Worm (Caenorhabditis elegans): ENCODE data around the gene arcp-1.

Gene arcp-1

ce11 chrIII:3729520-3729919, 29.7 kb downstream of the arcp-1 start, which contains the start of gene F34D10.9:
Gene F34D10.9 (minus strand): TSS chrIII:3729620.
- TF ChIP-seq scrt-1 (GFP tag; IDR thresholded peaks at IDR 0.05) (no peak), B0310.2 (tag; optimal IDR thresholded peaks at IDR 0.05) (no peak), pes-1 (GFP tag; IDR thresholded peaks at IDR 0.05) (no peak), hmg-4 (GFP tag; optimal IDR thresholded peaks at IDR 0.05) (no peak), ceh-13 (GFP tag; optimal IDR thresholded peaks at IDR 0.05) (no peak), tbx-11 (GFP tag; IDR thresholded peaks at IDR 0.05) (no peak), F13C5.2 (tag; optimal IDR thresholded peaks at IDR 0.05) (no peak), ama-1 (optimal IDR thresholded peaks at IDR 0.05) (no peak)

DNA sequence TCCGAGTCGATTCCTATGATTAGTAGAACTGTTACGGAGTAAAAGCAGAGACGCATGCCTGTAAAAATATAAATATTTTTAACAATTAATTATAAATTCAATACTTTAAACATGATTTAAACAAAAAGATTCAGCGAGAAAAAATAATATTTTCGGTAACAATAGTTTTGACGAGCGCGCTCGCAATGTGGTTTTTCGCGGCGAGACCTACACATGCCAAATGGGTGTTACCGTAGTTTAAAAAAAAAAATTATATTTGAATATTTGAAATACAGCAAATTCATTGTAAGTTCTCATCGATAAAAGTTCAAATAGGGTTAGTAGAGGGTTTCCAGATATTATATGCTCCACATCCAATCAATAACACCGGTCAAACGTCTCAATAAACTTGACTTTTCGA, 32.8 kb downstream of the arcp-1 start, which contains the start of gene gldi-5:
TSS of gene gldi-5 (minus strand) at position 58 of the 400 bp plus-strand sequence.
- no peak for TF ChIP-seq ceh-13 (GFP tag; optimal IDR thresholded peaks at IDR 0.05)
- TF ChIP-seq tra-4 (tag; optimal IDR thresholded peaks at IDR 0.05) = no peak
- TF ChIP-seq flt-1 (GFP tag; IDR thresholded peaks at IDR 0.05) = no peak
- no peak for TF ChIP-seq hmg-4 (GFP tag; optimal IDR thresholded peaks at IDR 0.05)
- no peak for TF ChIP-seq aly-1 (tag; optimal IDR thresholded peaks at IDR 0.05)

ce11 chrIII:3724880-3725279, 34.3 kb downstream of the arcp-1 start, which contains the start of gene C14B1.12:
Gene C14B1.12 (minus strand): TSS chrIII:3724980.
- no peak for TF ChIP-seq tbx-37 (GFP tag; conservative IDR thresholded peaks at IDR 0.05)
- TF ChIP-seq sea-1 (GFP tag; conservative IDR thresholded peaks at IDR 0.05) = no peak
- TF ChIP-seq hmg-4 (GFP tag; optimal IDR thresholded peaks at IDR 0.05) = no peak
- no peak for TF ChIP-seq hmbx-1 (tag; optimal IDR thresholded peaks at IDR 0.05)
- TF ChIP-seq ceh-13 (GFP tag; optimal IDR thresholded peaks at IDR 0.05) = no peak
- no peak for TF ChIP-seq ets-7 (tag; optimal IDR thresholded peaks at IDR 0.05)
- no peak for TF ChIP-seq flt-1 (GFP tag; IDR thresholded peaks at IDR 0.05)
- no peak for TF ChIP-seq F13C5.2 (tag; optimal IDR thresholded peaks at IDR 0.05)
- no peak for TF ChIP-seq ceh-36 (tag; optimal IDR thresholded peaks at IDR 0.05)
- TF ChIP-seq aly-1 (tag; optimal IDR thresholded peaks at IDR 0.05) = no peak
- no peak for TF ChIP-seq ama-1 (optimal IDR thresholded peaks at IDR 0.05)
- TF ChIP-seq pes-1 (GFP tag; IDR thresholded peaks at IDR 0.05) = no peak
- no peak for TF ChIP-seq scrt-1 (GFP tag; IDR thresholded peaks at IDR 0.05)
- no peak for TF ChIP-seq B0310.2 (tag; optimal IDR thresholded peaks at IDR 0.05)
- TF ChIP-seq tbx-11 (GFP tag; IDR thresholded peaks at IDR 0.05) = no peak
- no peak for TF ChIP-seq tra-4 (tag; optimal IDR thresholded peaks at IDR 0.05)
- TF ChIP-seq hnd-1 (tag; optimal IDR thresholded peaks at IDR 0.05) = no peak

- TF ChIP-seq sea-1 (GFP tag; conservative IDR thresholded peaks at IDR 0.05) = no peak
- no peak for TF ChIP-seq hmbx-1 (tag; optimal IDR thresholded peaks at IDR 0.05)
- TF ChIP-seq pes-1 (GFP tag; IDR thresholded peaks at IDR 0.05) = no peak
- TF ChIP-seq ceh-36 (tag; optimal IDR thresholded peaks at IDR 0.05) = no peak
- no peak for TF ChIP-seq hmg-4 (GFP tag; optimal IDR thresholded peaks at IDR 0.05)
- no peak for TF ChIP-seq tbx-11 (GFP tag; IDR thresholded peaks at IDR 0.05)
- no peak for TF ChIP-seq aly-1 (tag; optimal IDR thresholded peaks at IDR 0.05)
- no peak for TF ChIP-seq tra-4 (tag; optimal IDR thresholded peaks at IDR 0.05)
Observed at ce11 chrIII:3723726-3724125, 35.5 kb downstream of the arcp-1 start.

DNA sequence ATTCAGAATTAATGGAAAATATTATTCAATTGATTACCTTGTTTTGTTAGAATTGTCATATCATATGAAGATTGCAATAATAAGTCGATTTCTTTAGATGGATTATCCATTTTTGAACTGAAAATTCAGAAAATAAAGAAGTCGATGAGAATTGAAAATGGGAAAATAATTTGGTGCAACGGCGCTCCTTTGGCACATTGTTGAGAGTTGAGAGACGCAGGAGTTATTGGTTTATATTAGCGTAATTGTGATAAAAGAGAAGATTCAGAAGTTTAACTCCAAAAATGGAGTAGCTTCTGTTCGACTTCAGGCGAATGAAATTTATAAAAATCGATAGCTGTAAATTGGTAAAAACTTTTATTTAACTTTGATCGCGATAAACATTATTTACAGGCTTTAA, 39.6 kb downstream of the arcp-1 start, which contains the start of gene C14B1.8:
TSS of gene C14B1.8 (minus strand) at position 117 of the 400 bp plus-strand sequence.
- no peak for TF ChIP-seq pes-1 (GFP tag; IDR thresholded peaks at IDR 0.05)
- TF ChIP-seq sea-1 (GFP tag; conservative IDR thresholded peaks at IDR 0.05) = no peak
- TF ChIP-seq B0310.2 (tag; optimal IDR thresholded peaks at IDR 0.05) = no peak
- no peak for TF ChIP-seq tbx-11 (GFP tag; IDR thresholded peaks at IDR 0.05)
- no peak for TF ChIP-seq tbx-37 (GFP tag; conservative IDR thresholded peaks at IDR 0.05)
- TF ChIP-seq ceh-13 (GFP tag; optimal IDR thresholded peaks at IDR 0.05) = no peak
- TF ChIP-seq ets-7 (tag; optimal IDR thresholded peaks at IDR 0.05) = no peak
- TF ChIP-seq scrt-1 (GFP tag; IDR thresholded peaks at IDR 0.05) = no peak
- TF ChIP-seq ama-1 (optimal IDR thresholded peaks at IDR 0.05) = no peak
- no peak for TF ChIP-seq hnd-1 (tag; optimal IDR thresholded peaks at IDR 0.05)
- TF ChIP-seq ceh-36 (tag; optimal IDR thresholded peaks at IDR 0.05) = no peak
- no peak for TF ChIP-seq aly-1 (tag; optimal IDR thresholded peaks at IDR 0.05)
- TF ChIP-seq hmg-4 (GFP tag; optimal IDR thresholded peaks at IDR 0.05) = no peak
- no peak for TF ChIP-seq F13C5.2 (tag; optimal IDR thresholded peaks at IDR 0.05)
- TF ChIP-seq hmbx-1 (tag; optimal IDR thresholded peaks at IDR 0.05) = no peak

DNA sequence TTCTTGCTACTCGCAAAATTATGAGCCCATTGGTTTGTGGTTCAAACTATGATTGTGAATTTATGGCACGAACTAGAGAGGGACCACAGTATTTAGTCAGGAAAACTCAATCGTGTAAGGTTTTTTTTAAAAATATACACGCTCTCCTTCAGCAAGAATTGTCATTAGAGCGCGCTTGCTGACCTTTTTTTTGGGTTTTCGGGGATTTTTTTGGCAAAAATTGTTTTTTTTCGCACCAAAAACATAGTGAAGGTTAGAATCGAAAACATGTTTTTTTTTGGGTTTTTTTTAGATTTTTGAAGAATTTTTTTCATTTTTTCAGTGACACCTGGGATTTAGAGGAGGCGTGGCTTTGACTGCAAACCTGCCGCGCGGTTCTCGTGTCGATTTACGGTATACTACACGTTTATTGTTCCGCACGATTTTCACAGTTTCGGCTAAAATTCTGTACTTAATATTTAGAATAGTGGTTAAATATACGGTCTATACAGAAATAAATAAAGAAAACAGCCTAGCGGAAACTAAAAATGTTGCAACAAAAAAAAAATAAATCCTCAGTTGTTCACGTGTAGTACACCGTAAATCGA, 43.0 kb downstream of the arcp-1 start:
- no peak for TF ChIP-seq ets-7 (tag; optimal IDR thresholded peaks at IDR 0.05)
- TF ChIP-seq tbx-37 (GFP tag; conservative IDR thresholded peaks at IDR 0.05) = no peak
- no peak for TF ChIP-seq pes-1 (GFP tag; IDR thresholded peaks at IDR 0.05)
- no peak for TF ChIP-seq ceh-36 (tag; optimal IDR thresholded peaks at IDR 0.05)
- no peak for TF ChIP-seq B0310.2 (tag; optimal IDR thresholded peaks at IDR 0.05)
- no peak for TF ChIP-seq hnd-1 (tag; optimal IDR thresholded peaks at IDR 0.05)
- TF ChIP-seq hmbx-1 (tag; optimal IDR thresholded peaks at IDR 0.05) = no peak

DNA sequence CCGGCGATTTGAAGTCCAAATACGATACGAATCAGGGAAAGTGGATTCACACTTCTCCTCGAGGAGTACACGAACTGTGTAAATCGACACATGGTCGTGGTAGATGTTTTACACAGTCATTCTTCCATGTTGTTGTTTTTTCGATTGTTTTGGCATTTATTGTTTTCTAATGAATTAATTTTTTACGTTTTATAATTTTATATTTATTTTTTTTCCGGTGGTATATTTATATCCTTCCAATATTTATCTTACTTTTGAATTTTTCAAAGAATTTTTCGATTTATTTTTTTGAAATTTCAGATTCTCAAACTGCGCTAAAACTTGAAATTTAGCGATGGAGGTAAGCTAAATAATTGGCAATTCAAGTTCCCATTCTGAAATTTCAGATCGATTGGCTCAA, 46.0 kb downstream of the arcp-1 start, which contains the start of gene nrde-1:
TSS of gene nrde-1 (plus strand) at position 301 of the 400 bp plus-strand sequence.
- TF ChIP-seq tbx-11 (GFP tag; IDR thresholded peaks at IDR 0.05) (no peak), tra-4 (tag; optimal IDR thresholded peaks at IDR 0.05) (no peak), sea-1 (GFP tag; conservative IDR thresholded peaks at IDR 0.05) (no peak), F13C5.2 (tag; optimal IDR thresholded peaks at IDR 0.05) (no peak), tbx-37 (GFP tag; conservative IDR thresholded peaks at IDR 0.05) (no peak), hmg-4 (GFP tag; optimal IDR thresholded peaks at IDR 0.05) (no peak), B0310.2 (tag; optimal IDR thresholded peaks at IDR 0.05) (no peak), hnd-1 (tag; optimal IDR thresholded peaks at IDR 0.05) (no peak), scrt-1 (GFP tag; IDR thresholded peaks at IDR 0.05) (no peak), hmbx-1 (tag; optimal IDR thresholded peaks at IDR 0.05) (no peak)

DNA sequence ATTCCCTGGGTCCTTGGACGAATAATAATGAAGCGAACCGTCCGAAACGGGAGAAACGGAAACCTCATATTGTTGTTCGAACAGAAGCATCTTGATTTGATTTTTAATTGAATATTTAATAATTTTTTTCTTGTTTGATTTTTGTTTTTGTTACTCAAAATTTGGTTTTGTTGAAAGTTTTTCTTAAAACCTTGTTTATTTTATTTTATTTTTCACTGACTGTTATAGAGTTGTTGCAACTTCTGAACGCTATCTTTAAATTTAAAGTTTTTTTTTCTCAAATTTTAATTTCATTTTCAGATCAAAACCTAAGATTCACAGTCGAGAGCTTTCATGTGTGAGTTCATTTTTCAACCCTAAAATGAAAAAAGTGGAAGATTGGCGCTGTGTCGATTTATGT, 50.2 kb downstream of the arcp-1 start, which contains the start of gene alkb-8:
TSS of gene alkb-8 (plus strand) at position 301 of the 400 bp plus-strand sequence.
- TF ChIP-seq sea-1 (GFP tag; conservative IDR thresholded peaks at IDR 0.05) (no peak), ceh-13 (GFP tag; optimal IDR thresholded peaks at IDR 0.05) (no peak), ets-7 (tag; optimal IDR thresholded peaks at IDR 0.05) (no peak), hmg-4 (GFP tag; optimal IDR thresholded peaks at IDR 0.05) (no peak), tra-4 (tag; optimal IDR thresholded peaks at IDR 0.05) (no peak), scrt-1 (GFP tag; IDR thresholded peaks at IDR 0.05) (no peak), flt-1 (GFP tag; IDR thresholded peaks at IDR 0.05) (no peak), tbx-11 (GFP tag; IDR thresholded peaks at IDR 0.05) (no peak), tbx-37 (GFP tag; conservative IDR thresholded peaks at IDR 0.05) (no peak), hmbx-1 (tag; optimal IDR thresholded peaks at IDR 0.05) (no peak), hnd-1 (tag; optimal IDR thresholded peaks at IDR 0.05) (no peak), F13C5.2 (tag; optimal IDR thresholded peaks at IDR 0.05) (no peak)
